Worm (Caenorhabditis elegans): ENCODE data around the gene srh-75.

DNA sequence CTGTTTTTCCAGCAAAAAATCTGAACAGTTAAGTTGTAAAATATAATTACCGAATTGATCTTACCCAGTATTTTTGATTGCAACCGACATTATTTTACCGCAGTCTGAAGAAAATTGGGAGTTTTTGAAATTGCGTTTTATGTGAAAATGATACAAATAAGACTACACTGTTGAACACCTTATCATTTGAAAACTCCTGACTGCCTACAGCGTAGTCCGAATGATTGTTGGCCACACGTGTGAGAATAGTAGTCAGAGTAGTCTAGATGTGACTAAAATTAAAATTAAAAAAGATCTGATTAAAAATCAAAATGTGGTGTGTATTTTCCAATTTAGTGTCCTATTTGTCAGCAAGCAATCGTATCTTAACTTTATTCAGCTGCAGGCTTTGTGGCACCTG is 10.2 kb downstream of the srh-75 start, which contains the start of gene dhs-18:
- TF ChIP-seq W03F9.2 (tag; optimal IDR thresholded peaks at IDR 0.05), result no peak
- TF ChIP-seq him-1 (tag; optimal IDR thresholded peaks at IDR 0.05), result no peak
- no peak for TF ChIP-seq dao-5 (tag; optimal IDR thresholded peaks at IDR 0.05)
